Worm (Caenorhabditis elegans) whole organism, early embryonic: ENCODE results near the gene D1005.2.
A peak's percentile ranks its signal among the peaks of the same experiment; 100 is the strongest.

ENCODE experiments used
- B0310.2 ChIP-seq: sonication (generic microtip); optimal IDR thresholded peaks from 2 replicates; lab custom pipeline; 2016; ENCODE audit warnings: mild to moderate bottlenecking, missing genetic modification characterization, missing compliant biosample characterization
- F13C5.2 ChIP-seq: sonication (generic microtip); optimal IDR thresholded peaks from 2 replicates; lab custom pipeline; 2017; ENCODE audit warnings: mild to moderate bottlenecking, missing genetic modification characterization, inconsistent platforms, missing compliant biosample characterization
- aly-1 ChIP-seq: sonication (generic microtip); optimal IDR thresholded peaks from 2 replicates; lab custom pipeline; 2016; ENCODE audit warnings: missing genetic modification characterization, missing compliant biosample characterization
- ama-1 ChIP-seq: fragments of 150-350 bp; optimal IDR thresholded peaks from 2 replicates; lab custom pipeline; 2014
- ceh-13 ChIP-seq: fragments of 200-800 bp; sonication (Bioruptor generic); optimal IDR thresholded peaks from 2 replicates; lab custom pipeline; 2018; ENCODE audit warnings: mild to moderate bottlenecking, missing genetic modification characterization, missing compliant biosample characterization
- ceh-36 ChIP-seq: sonication (generic microtip); optimal IDR thresholded peaks from 2 replicates; lab custom pipeline; 2016; ENCODE audit warnings: missing genetic modification characterization, inconsistent platforms, missing compliant biosample characterization
- ets-7 ChIP-seq: sonication (generic microtip); optimal IDR thresholded peaks from 2 replicates; lab custom pipeline; 2016; ENCODE audit warnings: missing genotype, missing genetic modification characterization, missing compliant biosample characterization
- flt-1 ChIP-seq: fragments of 200-800 bp; sonication (Bioruptor generic); IDR thresholded peaks from 2 replicates; pipeline ENCODE4 v1.3.6; 2022; ENCODE audit warnings: missing genetic modification characterization, missing compliant biosample characterization
- hmbx-1 ChIP-seq: sonication (generic microtip); optimal IDR thresholded peaks from 2 replicates; lab custom pipeline; 2016; ENCODE audit warnings: mild to moderate bottlenecking, missing genetic modification characterization, missing compliant biosample characterization
- hmg-4 ChIP-seq: fragments of 200-800 bp; sonication (Bioruptor generic); optimal IDR thresholded peaks from 2 replicates; lab custom pipeline; 2018; ENCODE audit warnings: mild to moderate bottlenecking, missing genetic modification characterization, missing compliant biosample characterization
- hnd-1 ChIP-seq: sonication (generic microtip); optimal IDR thresholded peaks from 2 replicates; lab custom pipeline; 2016; ENCODE audit warnings: missing genetic modification characterization, missing compliant biosample characterization
- pes-1 ChIP-seq: fragments of 200-800 bp; sonication (Bioruptor generic); IDR thresholded peaks from 2 replicates; pipeline ENCODE4 v1.3.6; 2022; ENCODE audit warnings: missing genetic modification reagents, missing genetic modification characterization, missing compliant biosample characterization
- scrt-1 ChIP-seq: fragments of 200-800 bp; sonication (Bioruptor generic); IDR thresholded peaks from 2 replicates; pipeline ENCODE4 v1.3.6; 2022; ENCODE audit warnings: missing genetic modification characterization, missing compliant biosample characterization
- sea-1 ChIP-seq: fragments of 200-800 bp; sonication (Bioruptor generic); conservative IDR thresholded peaks from 2 replicates; pipeline ENCODE4 v1.3.6; 2022; ENCODE audit warnings: missing genetic modification characterization, missing compliant biosample characterization
- tbx-11 ChIP-seq: fragments of 200-800 bp; sonication (Bioruptor generic); IDR thresholded peaks from 2 replicates; pipeline ENCODE4 v1.3.6; 2022; ENCODE audit warnings: missing genetic modification characterization, missing compliant biosample characterization
- tbx-37 ChIP-seq: fragments of 200-800 bp; sonication (Bioruptor generic); conservative IDR thresholded peaks from 2 replicates; pipeline ENCODE4 v1.3.6; 2022; ENCODE audit warnings: missing genetic modification reagents, missing genetic modification characterization, missing compliant biosample characterization
- tra-4 ChIP-seq: sonication (generic microtip); optimal IDR thresholded peaks from 2 replicates; lab custom pipeline; 2017; ENCODE audit warnings: missing genetic modification characterization, missing compliant biosample characterization

The D1005.2 gene

ce11 chrX:1443556-1444243 is 15.1 kb upstream of the D1005.2 start:
- TF ChIP-seq scrt-1 (no peak), B0310.2 (tag; lab: Kevin White, UChicago) (no peak), hnd-1 (tag; lab: Kevin White, UChicago) (no peak), ama-1 (no peak), hmg-4 (no peak), tbx-37 (GFP tag; lab: Robert Waterston, UW) (no peak), F13C5.2 (tag; lab: Kevin White, UChicago) (peak; percentile 1)

- no peak for TF ChIP-seq tra-4 (tag; lab: Kevin White, UChicago)
- no peak for TF ChIP-seq scrt-1
Measured at ce11 chrX:1445696-1446095, 13.1 kb upstream of the D1005.2 start.

ce11 chrX:1446593-1447141 is 12.2 kb upstream of the D1005.2 start, which contains the start of gene zfp-3:
Gene zfp-3, minus strand, starts transcription at chrX:1446643.
- no peak for TF ChIP-seq tra-4 (tag; lab: Kevin White, UChicago)
- no peak for TF ChIP-seq ceh-36 (tag; lab: Kevin White, UChicago)
- TF ChIP-seq ceh-13 (GFP tag; lab: Kevin White, UChicago), result no peak
- no peak for TF ChIP-seq tbx-37 (GFP tag; lab: Robert Waterston, UW)
- TF ChIP-seq F13C5.2 (tag; lab: Kevin White, UChicago), result peak; percentile 70
- no peak for TF ChIP-seq hmbx-1
- TF ChIP-seq tbx-11 (GFP tag; lab: Robert Waterston, UW), result no peak
- TF ChIP-seq flt-1, result no peak
- TF ChIP-seq scrt-1, result no peak
- no peak for TF ChIP-seq sea-1 (GFP tag; lab: Robert Waterston, UW)
- TF ChIP-seq pes-1 (GFP tag; lab: Robert Waterston, UW), result no peak
- TF ChIP-seq aly-1 (tag; lab: Kevin White, UChicago), result peak; percentile 63
- no peak for TF ChIP-seq hnd-1 (tag; lab: Kevin White, UChicago)
- peak; percentile 75 for TF ChIP-seq hmg-4
- TF ChIP-seq B0310.2 (tag; lab: Kevin White, UChicago), result no peak
- no peak for TF ChIP-seq ama-1

ce11 chrX:1450352-1450818 is 8.4 kb upstream of the D1005.2 start, which contains the start of gene W05H7.1:
Gene W05H7.1, plus strand, starts transcription at chrX:1450768.
- TF ChIP-seq ama-1, result no peak
- TF ChIP-seq hmg-4, result peak; percentile 50

ce11 chrX:1451240-1451639 is 7.6 kb upstream of the D1005.2 start:
- TF ChIP-seq tbx-11 (GFP tag; lab: Robert Waterston, UW), result no peak
- no peak for TF ChIP-seq flt-1
- TF ChIP-seq sea-1 (GFP tag; lab: Robert Waterston, UW), result no peak
- TF ChIP-seq B0310.2 (tag; lab: Kevin White, UChicago), result no peak
- TF ChIP-seq tra-4 (tag; lab: Kevin White, UChicago), result no peak
- TF ChIP-seq ets-7 (tag; lab: Kevin White, UChicago), result no peak
- TF ChIP-seq hnd-1 (tag; lab: Kevin White, UChicago), result no peak
- TF ChIP-seq pes-1 (GFP tag; lab: Robert Waterston, UW), result no peak
- no peak for TF ChIP-seq hmbx-1

ce11 chrX:1451816-1452602 is 6.8 kb upstream of the D1005.2 start:
- TF ChIP-seq aly-1 (tag; lab: Kevin White, UChicago), result no peak
- TF ChIP-seq tbx-11 (GFP tag; lab: Robert Waterston, UW), result no peak
- TF ChIP-seq ceh-36 (tag; lab: Kevin White, UChicago), result no peak
- no peak for TF ChIP-seq tra-4 (tag; lab: Kevin White, UChicago)
- TF ChIP-seq hmg-4, result no peak
- TF ChIP-seq hmbx-1, result no peak
- no peak for TF ChIP-seq B0310.2 (tag; lab: Kevin White, UChicago)
- TF ChIP-seq pes-1 (GFP tag; lab: Robert Waterston, UW), result no peak
- TF ChIP-seq scrt-1, result no peak
- no peak for TF ChIP-seq F13C5.2 (tag; lab: Kevin White, UChicago)
- no peak for TF ChIP-seq sea-1 (GFP tag; lab: Robert Waterston, UW)
- TF ChIP-seq hnd-1 (tag; lab: Kevin White, UChicago), result no peak
- TF ChIP-seq ceh-13 (GFP tag; lab: Kevin White, UChicago), result no peak
- TF ChIP-seq tbx-37 (GFP tag; lab: Robert Waterston, UW), result no peak
- TF ChIP-seq ets-7 (tag; lab: Kevin White, UChicago), result no peak
- no peak for TF ChIP-seq ama-1
- no peak for TF ChIP-seq flt-1

ce11 chrX:1453770-1454169 is 5.1 kb upstream of the D1005.2 start, which contains the start of gene cebp-1:
Gene cebp-1, minus strand, starts transcription at chrX:1453868.
- no peak for TF ChIP-seq ceh-13 (GFP tag; lab: Kevin White, UChicago)

- TF ChIP-seq scrt-1 (peak; percentile 67; the same call in 1 of the 2 replicates), ets-7 (tag; lab: Kevin White, UChicago) (no peak), B0310.2 (tag; lab: Kevin White, UChicago) (no peak), aly-1 (tag; lab: Kevin White, UChicago) (no peak), ama-1 (no peak), hnd-1 (tag; lab: Kevin White, UChicago) (no peak), ceh-13 (GFP tag; lab: Kevin White, UChicago) (no peak), hmg-4 (peak; percentile 79), F13C5.2 (tag; lab: Kevin White, UChicago) (no peak), hmbx-1 (no peak), ceh-36 (tag; lab: Kevin White, UChicago) (no peak), tbx-11 (GFP tag; lab: Robert Waterston, UW) (no peak)
Measured at ce11 chrX:1454385-1454784, 4.4 kb upstream of the D1005.2 start.
